Fruit fly (Drosophila melanogaster): Measurements from ENCODE around the gene CG4073.

The CG4073 gene

DNA sequence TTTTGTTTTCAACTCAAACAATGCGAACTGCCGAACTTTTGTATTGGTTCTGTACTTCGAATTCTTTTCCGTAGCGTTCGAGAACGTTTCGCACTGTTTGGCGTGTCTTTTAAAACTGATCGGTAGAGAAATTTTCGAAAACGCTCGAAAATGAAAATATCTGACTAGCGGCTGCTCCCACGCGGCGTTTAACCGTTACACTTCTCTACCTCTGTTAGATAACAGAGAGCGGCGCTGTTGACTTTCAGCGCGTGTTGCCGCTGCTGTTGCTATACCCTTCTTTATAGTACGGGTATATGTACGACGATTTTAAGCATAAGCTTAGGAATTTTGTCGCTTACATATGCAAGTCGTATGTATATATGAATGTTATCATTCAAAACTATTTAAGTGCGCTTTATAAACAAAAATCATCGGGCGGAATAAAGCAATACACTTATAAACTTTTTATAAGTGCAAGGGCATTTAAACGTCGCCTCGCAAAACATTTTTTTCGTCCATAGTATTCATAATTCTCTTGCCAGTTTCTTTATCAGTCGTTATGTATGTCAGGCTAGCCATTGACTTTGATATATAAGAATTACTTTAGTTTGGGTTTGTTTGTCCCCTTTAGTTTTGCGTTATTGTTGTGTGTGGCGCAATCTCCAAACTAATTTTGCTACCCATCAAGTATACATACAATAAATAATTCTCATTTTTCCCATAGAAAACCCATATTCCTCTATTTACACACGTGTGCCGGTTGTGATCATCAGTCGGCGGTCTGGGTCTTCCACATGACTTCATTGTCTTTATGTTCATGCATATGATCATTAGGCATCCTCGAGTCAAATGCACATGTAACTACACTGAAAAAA lies 33.5 kb upstream of the CG4073 start, which contains the start of gene Phyhd1 (continued):
- TF ChIP-seq CG8924 (tag; optimal IDR thresholded peaks at IDR 0.05) = peak; percentile 97
- TF ChIP-seq ac (GFP tag; optimal IDR thresholded peaks at IDR 0.05) = peak; percentile 81
- TF ChIP-seq ftz-f1 (GFP tag; optimal IDR thresholded peaks at IDR 0.05) = peak; percentile 34
- TF ChIP-seq Dip2 (GFP tag; IDR thresholded peaks at IDR 0.05) = peak; percentile 34; the same call in 1 of the 2 replicates
- peak; percentile 96 for TF ChIP-seq CG13624 (GFP tag; optimal IDR thresholded peaks at IDR 0.05)
- peak; percentile 52 for TF ChIP-seq CTCF (GFP tag; optimal IDR thresholded peaks at IDR 0.05)
- peak; percentile 96 for TF ChIP-seq CHES-1-like (GFP tag; optimal IDR thresholded peaks at IDR 0.05)
- TF ChIP-seq bbx (GFP tag; IDR thresholded peaks at IDR 0.05; ENCODE audit: partially characterized antibody) = no peak
- TF ChIP-seq amos (GFP tag; IDR thresholded peaks at IDR 0.05; ENCODE audit: partially characterized antibody) = no peak
- peak; percentile 86 for TF ChIP-seq CG6683 (GFP tag; optimal IDR thresholded peaks at IDR 0.05)
- TF ChIP-seq CG2889 (GFP tag; IDR thresholded peaks at IDR 0.05) = peak; percentile 89
- peak; percentile 58; the same call in 2 of the 3 replicates for TF ChIP-seq sr (GFP tag; IDR thresholded peaks at IDR 0.05)
- peak; percentile 87 for TF ChIP-seq ewg (GFP tag; optimal IDR thresholded peaks at IDR 0.05)
- no peak for TF ChIP-seq CG6791 (GFP tag; IDR thresholded peaks at IDR 0.05; ENCODE audit: partially characterized antibody)
- peak; percentile 94 for TF ChIP-seq esg (GFP tag; conservative IDR thresholded peaks at IDR 0.05)
- peak; percentile 91 for TF ChIP-seq CG12236 (GFP tag; optimal IDR thresholded peaks at IDR 0.05)
- TF ChIP-seq bcd (GFP tag; optimal IDR thresholded peaks at IDR 0.05) = peak; percentile 95
- peak; percentile 62 for TF ChIP-seq CG2116 (GFP tag; optimal IDR thresholded peaks at IDR 0.05)
- TF ChIP-seq CG7987 (GFP tag; optimal IDR thresholded peaks at IDR 0.05) = peak; percentile 91
- TF ChIP-seq CG2678 (tag; optimal IDR thresholded peaks at IDR 0.05) = peak; percentile 95
- peak in 1 of 2 experiments; percentile 60 for TF ChIP-seq tll (GFP tag; optimal IDR thresholded peaks at IDR 0.05)
- no peak for TF ChIP-seq Opbp (GFP tag; IDR thresholded peaks at IDR 0.05; ENCODE audit: partially characterized antibody)
- TF ChIP-seq vvl (GFP tag; IDR thresholded peaks at IDR 0.05) = peak; percentile 97
- TF ChIP-seq MTF-1 (GFP tag; optimal IDR thresholded peaks at IDR 0.05; ENCODE audit: borderline replicate concordance) = peak; percentile 81
- TF ChIP-seq CG17912 (GFP tag; optimal IDR thresholded peaks at IDR 0.05) = no peak
- peak; percentile 84 for TF ChIP-seq CG9215 (GFP tag; IDR thresholded peaks at IDR 0.05)
- peak; percentile 95 for TF ChIP-seq CG17359 (tag; optimal IDR thresholded peaks at IDR 0.05)
- TF ChIP-seq Hand (GFP tag; optimal IDR thresholded peaks at IDR 0.05) = peak; percentile 88
- peak; percentile 87 for TF ChIP-seq CG30431 (GFP tag; optimal IDR thresholded peaks at IDR 0.05)
- peak; percentile 96 for TF ChIP-seq az2 (GFP tag; optimal IDR thresholded peaks at IDR 0.05)
- peak; percentile 78 for TF ChIP-seq CG4707 (GFP tag; optimal IDR thresholded peaks at IDR 0.05)
- peak; percentile 84 for TF ChIP-seq CG1529 (GFP tag; optimal IDR thresholded peaks at IDR 0.05)
- TF ChIP-seq tin (GFP tag; optimal IDR thresholded peaks at IDR 0.05) = peak; percentile 93
- peak; percentile 58 for TF ChIP-seq stwl (tag; optimal IDR thresholded peaks at IDR 0.05)
- TF ChIP-seq trem (tag; optimal IDR thresholded peaks at IDR 0.05) = peak; percentile 89
- TF ChIP-seq Bdp1 (GFP tag; optimal IDR thresholded peaks at IDR 0.05) = peak; percentile 84
- TF ChIP-seq Lhr (GFP tag; optimal IDR thresholded peaks at IDR 0.05) = peak; percentile 64
- peak; percentile 95 for TF ChIP-seq CG12391 (tag; optimal IDR thresholded peaks at IDR 0.05)
- TF ChIP-seq CG6272 (GFP tag; IDR thresholded peaks at IDR 0.05) = peak; percentile 89
- no peak for TF ChIP-seq Lpt (GFP tag; optimal IDR thresholded peaks at IDR 0.05)
- peak; percentile 95 for TF ChIP-seq CG18599 (GFP tag; optimal IDR thresholded peaks at IDR 0.05)
- peak; percentile 100 for TF ChIP-seq Med (GFP tag)
- peak; percentile 96 for TF ChIP-seq pnt (GFP tag; optimal IDR thresholded peaks at IDR 0.05)
- TF ChIP-seq dpn (GFP tag; optimal IDR thresholded peaks at IDR 0.05) = peak; percentile 90 to 95
- TF ChIP-seq HLHmδ (GFP tag; optimal IDR thresholded peaks at IDR 0.05) = no peak
- TF ChIP-seq chn (GFP tag; optimal IDR thresholded peaks at IDR 0.05) = peak; percentile 95
- peak; percentile 47; the same call in 1 of the 2 replicates for TF ChIP-seq crol (GFP tag; IDR thresholded peaks at IDR 0.05)
- peak; percentile 83 for TF ChIP-seq CG13296 (GFP tag; optimal IDR thresholded peaks at IDR 0.05)
